Worm (Caenorhabditis elegans): ENCODE results near the gene C03H5.6.
"Not testable (repeated sequence)": the region's sequence is repeated elsewhere in the genome, so short reads cannot be mapped to it uniquely, and the experiment has no call there.

The C03H5.6 gene

ce11 chrII:399321-399720 is at the start of gene C03H5.6:
Gene C03H5.6, minus strand, starts transcription at chrII:399421.
- TF ChIP-seq unc-62 (GFP tag; optimal IDR thresholded peaks at IDR 0.05): no peak

- not testable (repeated sequence) for TF ChIP-seq unc-62 (GFP tag; optimal IDR thresholded peaks at IDR 0.05)
Measured at ce11 chrII:441102-441501, 41.9 kb upstream of the C03H5.6 start, which contains the start of gene C24H12.1. Gene C24H12.1, plus strand, starts transcription at chrII:441402.

ce11 chrII:437279-437678 is 38.1 kb upstream of the C03H5.6 start:
- no peak for TF ChIP-seq unc-62 (GFP tag; optimal IDR thresholded peaks at IDR 0.05)

- no peak for TF ChIP-seq unc-62 (GFP tag; optimal IDR thresholded peaks at IDR 0.05)
Measured at ce11 chrII:423086-423485, 23.9 kb upstream of the C03H5.6 start, which contains the start of gene C24H12.8. Gene C24H12.8, minus strand, starts transcription at chrII:423186.

- no peak for TF ChIP-seq unc-62 (GFP tag; optimal IDR thresholded peaks at IDR 0.05)
Measured at ce11 chrII:418782-419181, 19.6 kb upstream of the C03H5.6 start, which contains the start of gene C24H12.6. Gene C24H12.6, minus strand, starts transcription at chrII:418882.

- TF ChIP-seq unc-62 (GFP tag; optimal IDR thresholded peaks at IDR 0.05): no peak
Measured at ce11 chrII:410832-411231, 11.6 kb upstream of the C03H5.6 start, which contains the start of the genes dnsn-1 and C24H12.4. Gene dnsn-1, minus strand, starts transcription at chrII:410932. Gene C24H12.4, plus strand, starts transcription at chrII:411222.

- no peak for TF ChIP-seq unc-62 (GFP tag; optimal IDR thresholded peaks at IDR 0.05)
Measured at ce11 chrII:402435-402834, 3.2 kb upstream of the C03H5.6 start, which contains the start of gene clec-10. Gene clec-10, plus strand, starts transcription at chrII:402678.

- TF ChIP-seq unc-62 (GFP tag; optimal IDR thresholded peaks at IDR 0.05): no peak
Measured at ce11 chrII:401211-401610, 2.0 kb upstream of the C03H5.6 start.

ce11 chrII:400167-400566 is 946 bp upstream of the C03H5.6 start:
- no peak for TF ChIP-seq unc-62 (GFP tag; optimal IDR thresholded peaks at IDR 0.05)

ce11 chrII:388533-388932 is 10.7 kb downstream of the C03H5.6 start, which contains the start of gene nstp-4:
Gene nstp-4, plus strand, starts transcription at chrII:388833.
- no peak for TF ChIP-seq unc-62 (GFP tag; optimal IDR thresholded peaks at IDR 0.05)

- no peak for TF ChIP-seq unc-62 (GFP tag; optimal IDR thresholded peaks at IDR 0.05)
Measured at ce11 chrII:387844-388355, 11.3 kb downstream of the C03H5.6 start.

ce11 chrII:385957-386356 is 13.3 kb downstream of the C03H5.6 start, which contains the start of gene C03H5.3:
Gene C03H5.3, plus strand, starts transcription at chrII:386088.
- no peak for TF ChIP-seq unc-62 (GFP tag; optimal IDR thresholded peaks at IDR 0.05)

ce11 chrII:385258-385657 is 14.0 kb downstream of the C03H5.6 start, which contains the start of gene C03H5.5:
Gene C03H5.5, minus strand, starts transcription at chrII:385358.
- no peak for TF ChIP-seq unc-62 (GFP tag; optimal IDR thresholded peaks at IDR 0.05)

- no peak for TF ChIP-seq unc-62 (GFP tag; optimal IDR thresholded peaks at IDR 0.05)
Measured at ce11 chrII:379935-380334, 19.3 kb downstream of the C03H5.6 start, which contains the start of gene C03H5.7. Gene C03H5.7, plus strand, starts transcription at chrII:380235.

ce11 chrII:378351-378750 is 20.9 kb downstream of the C03H5.6 start, which contains the start of gene C03H5.9:
Gene C03H5.9, plus strand, starts transcription at chrII:378651.
- TF ChIP-seq unc-62 (GFP tag; optimal IDR thresholded peaks at IDR 0.05): no peak

- TF ChIP-seq unc-62 (GFP tag; optimal IDR thresholded peaks at IDR 0.05): no peak
Measured at ce11 chrII:374950-375349, 24.3 kb downstream of the C03H5.6 start, which contains the start of gene C03H5.4. Gene C03H5.4, plus strand, starts transcription at chrII:375250.

ce11 chrII:372235-372634 is 27.0 kb downstream of the C03H5.6 start:
- no peak for TF ChIP-seq unc-62 (GFP tag; optimal IDR thresholded peaks at IDR 0.05)
